Fruit fly (Drosophila melanogaster) whole organism, embryonic: ENCODE data around the gene Sfp33A3.
A peak's percentile ranks its signal among the peaks of the same experiment; 100 is the strongest.

Experiments
- BtbVII ChIP-seq: fragments of 200-800 bp; sonication (Bioruptor generic); optimal IDR thresholded peaks from 3 replicates; lab custom pipeline; 2017; ENCODE audit warnings: missing biosample characterization, mild to moderate bottlenecking, missing genetic modification characterization
- C15 ChIP-seq: fragments of 200-800 bp; sonication (Bioruptor generic); IDR thresholded peaks from 3 replicates; pipeline ENCODE4 v1.3.6; 2022; ENCODE audit warnings: missing biosample characterization, missing genetic modification characterization
- CG10321 ChIP-seq: fragments of 200-800 bp; sonication (Bioruptor generic); IDR thresholded peaks from 2 replicates; pipeline ENCODE4 v1.3.6; 2022; ENCODE audit warnings: missing biosample characterization, missing genetic modification characterization
- CG10431 ChIP-seq: fragments of 200-800 bp; sonication (Bioruptor generic); optimal IDR thresholded peaks from 3 replicates; lab custom pipeline; 2018; ENCODE audit warnings: missing biosample characterization, mild to moderate bottlenecking, missing genetic modification characterization
- CG10959 ChIP-seq: fragments of 200-800 bp; sonication (Bioruptor generic); IDR thresholded peaks from 2 replicates; pipeline ENCODE4 v1.3.6; 2022; ENCODE audit warnings: missing biosample characterization, missing genetic modification characterization
- CG13424 ChIP-seq: fragments of 200-800 bp; sonication (Bioruptor generic); optimal IDR thresholded peaks from 2 replicates; lab custom pipeline; 2019; ENCODE audit warnings: missing biosample characterization, mild to moderate bottlenecking, missing genetic modification characterization, moderate library complexity
- CG14860 ChIP-seq: fragments of 200-800 bp; sonication (Bioruptor generic); IDR thresholded peaks from 3 replicates; pipeline ENCODE4 v1.3.6; 2022; ENCODE audit warnings: missing biosample characterization, missing genetic modification characterization; ENCODE audit not compliant: partially characterized antibody
- CG1529 ChIP-seq: fragments of 200-800 bp; sonication (Bioruptor generic); optimal IDR thresholded peaks from 3 replicates; lab custom pipeline; 2018; ENCODE audit warnings: missing biosample characterization, missing genetic modification characterization
- CG15479 ChIP-seq: fragments of 200-800 bp; sonication (Bioruptor generic); optimal IDR thresholded peaks from 3 replicates; lab custom pipeline; 2019; ENCODE audit warnings: missing biosample characterization, mild to moderate bottlenecking, missing genetic modification characterization, moderate library complexity
- CG1602 ChIP-seq: fragments of 200-800 bp; sonication (Bioruptor generic); optimal IDR thresholded peaks from 3 replicates; lab custom pipeline; 2016; ENCODE audit warnings: missing biosample characterization, missing genetic modification characterization
- CG17186 ChIP-seq: fragments of 200-800 bp; sonication (Bioruptor generic); optimal IDR thresholded peaks from 3 replicates; lab custom pipeline; 2017; ENCODE audit warnings: missing biosample characterization, missing genetic modification reagents, missing genetic modification characterization
- CG17802 ChIP-seq: fragments of 200-800 bp; sonication (Bioruptor generic); optimal IDR thresholded peaks from 2 replicates; lab custom pipeline; 2018; ENCODE audit warnings: missing biosample characterization, mild to moderate bottlenecking, missing genetic modification characterization, moderate library complexity
- CG2120 ChIP-seq: fragments of 200-800 bp; sonication (Bioruptor generic); optimal IDR thresholded peaks from 3 replicates; lab custom pipeline; 2016; ENCODE audit warnings: missing biosample characterization, missing genetic modification characterization
- CG33557 ChIP-seq: fragments of 200-800 bp; sonication (Bioruptor generic); optimal IDR thresholded peaks from 2 replicates; lab custom pipeline; 2019; ENCODE audit warnings: missing biosample characterization, mild to moderate bottlenecking, missing genetic modification characterization, moderate library complexity
- CG34422 ChIP-seq: fragments of 200-800 bp; sonication (Bioruptor generic); IDR thresholded peaks from 3 replicates; pipeline ENCODE4 v1.3.6; 2022; ENCODE audit warnings: missing biosample characterization, missing genetic modification characterization
- CG4328 ChIP-seq: fragments of 200-800 bp; sonication (Bioruptor generic); optimal IDR thresholded peaks from 3 replicates; lab custom pipeline; 2017; ENCODE audit warnings: missing biosample characterization, missing genetic modification reagents, missing genetic modification characterization
- CG4730 ChIP-seq: fragments of 200-800 bp; sonication (Bioruptor generic); IDR thresholded peaks from 2 replicates; pipeline ENCODE4 v1.3.6; 2022; ENCODE audit warnings: missing biosample characterization, missing genetic modification characterization
- CG6175 ChIP-seq: fragments of 200-800 bp; sonication (Bioruptor generic); IDR thresholded peaks from 3 replicates; pipeline ENCODE4 v1.3.6; 2022; ENCODE audit warnings: missing biosample characterization, missing genetic modification characterization
- CG7987 ChIP-seq: fragments of 200-800 bp; sonication (Bioruptor generic); optimal IDR thresholded peaks from 2 replicates; lab custom pipeline; 2018; ENCODE audit warnings: missing biosample characterization, mild to moderate bottlenecking, missing genetic modification characterization, moderate library complexity
- CG8388 ChIP-seq: fragments of 200-800 bp; sonication (Bioruptor generic); optimal IDR thresholded peaks from 2 replicates; lab custom pipeline; 2019; ENCODE audit warnings: missing biosample characterization, mild to moderate bottlenecking, missing genetic modification characterization, moderate library complexity
- CTCF ChIP-seq: fragments of 200-800 bp; sonication (Bioruptor generic); optimal IDR thresholded peaks from 2 replicates; lab custom pipeline; 2017; ENCODE audit warnings: missing biosample characterization, mild to moderate bottlenecking, missing genetic modification characterization, moderate library complexity
- CoRest ChIP-seq: fragments of 200-800 bp; sonication (Bioruptor generic); optimal IDR thresholded peaks from 3 replicates; lab custom pipeline; 2018; ENCODE audit warnings: missing biosample characterization, mild to moderate bottlenecking, missing genetic modification characterization, moderate library complexity
- Dbx ChIP-seq: fragments of 200-800 bp; sonication (Bioruptor generic); IDR thresholded peaks from 3 replicates; pipeline ENCODE4 v1.3.6; 2022; ENCODE audit warnings: missing biosample characterization, missing genetic modification characterization
- Doc3 ChIP-seq: fragments of 200-800 bp; sonication (Bioruptor generic); IDR thresholded peaks from 3 replicates; pipeline ENCODE4 v1.3.6; 2022; ENCODE audit warnings: missing biosample characterization, missing genetic modification characterization; ENCODE audit not compliant: partially characterized antibody
- Ets65A ChIP-seq: fragments of 200-800 bp; sonication (Bioruptor generic); peaks from one replicate; lab custom pipeline; 2016; ENCODE audit warnings: missing biosample characterization, missing genetic modification characterization
- Hmr ChIP-seq: fragments of 200-800 bp; sonication (Bioruptor generic); optimal IDR thresholded peaks from 3 replicates; lab custom pipeline; 2017; ENCODE audit warnings: mild to moderate bottlenecking, missing biosample characterization, missing genetic modification reagents, missing genetic modification characterization
- Kr ChIP-seq: fragments of 200-800 bp; sonication (Bioruptor generic); optimal IDR thresholded peaks from 2 replicates; lab custom pipeline; 2017; ENCODE audit warnings: missing biosample characterization, mild to moderate bottlenecking, missing genetic modification characterization
- NC2β ChIP-seq: fragments of 200-800 bp; sonication (Bioruptor generic); optimal IDR thresholded peaks from 2 replicates; lab custom pipeline; 2016; ENCODE audit warnings: missing biosample characterization, missing genetic modification characterization
- Ptx1 ChIP-seq: fragments of 200-800 bp; sonication (Bioruptor generic); IDR thresholded peaks from 2 replicates; pipeline ENCODE4 v1.3.6; 2022; ENCODE audit warnings: missing biosample characterization, missing genetic modification characterization
- Scr ChIP-seq: fragments of 200-800 bp; sonication (Bioruptor generic); IDR thresholded peaks from 2 replicates; pipeline ENCODE4 v1.3.6; 2022; ENCODE audit warnings: missing biosample characterization, missing genetic modification characterization; ENCODE audit not compliant: partially characterized antibody
- Sin3A ChIP-seq: fragments of >200 bp; optimal IDR thresholded peaks from 2 replicates; lab custom pipeline; 2018
- bsh ChIP-seq, 2 experiments: fragments of 200-800 bp; sonication (Bioruptor generic); optimal IDR thresholded peaks; 2 replicates each; lab custom pipeline; 2017 to 2018; ENCODE audit warnings: mild to moderate bottlenecking in 2 of 2, missing biosample characterization in 2 of 2, missing genetic modification characterization in 2 of 2, moderate library complexity in 1 of 2
- cato ChIP-seq: fragments of 200-800 bp; sonication (Bioruptor generic); optimal IDR thresholded peaks from 2 replicates; lab custom pipeline; 2016; ENCODE audit warnings: missing biosample characterization, missing genetic modification characterization, borderline replicate concordance
- caup ChIP-seq: fragments of 200-800 bp; sonication (Bioruptor generic); optimal IDR thresholded peaks from 3 replicates; lab custom pipeline; 2017; ENCODE audit warnings: missing biosample characterization, mild to moderate bottlenecking, missing genetic modification characterization, moderate library complexity; ENCODE audit not compliant: severe bottlenecking
- chif ChIP-seq, 2 experiments: fragments of 200-800 bp; sonication (Bioruptor generic); optimal IDR thresholded peaks; 3 replicates each; lab custom pipeline; 2016; ENCODE audit warnings: missing biosample characterization in 2 of 2, missing genetic modification characterization in 2 of 2
- ci ChIP-seq: fragments of 200-800 bp; sonication (Bioruptor generic); IDR thresholded peaks from 3 replicates; pipeline ENCODE4 v1.3.6; 2022; ENCODE audit warnings: missing biosample characterization, missing genetic modification characterization
- crc ChIP-seq: fragments of 200-800 bp; sonication (Bioruptor generic); optimal IDR thresholded peaks from 2 replicates; lab custom pipeline; 2016; ENCODE audit warnings: missing biosample characterization, missing genetic modification characterization
- crp ChIP-seq, 2 experiments: fragments of 200-800 bp; sonication (Bioruptor generic); optimal IDR thresholded peaks; 2 replicates in 1 of 2; 3 replicates in 1 of 2; lab custom pipeline; 2017; ENCODE audit warnings: missing biosample characterization in 2 of 2, missing genetic modification characterization in 2 of 2, mild to moderate bottlenecking in 1 of 2, moderate library complexity in 1 of 2
- gce ChIP-seq: fragments of 200-800 bp; sonication (Bioruptor generic); IDR thresholded peaks from 3 replicates; pipeline ENCODE4 v1.3.6; 2022; ENCODE audit warnings: missing biosample characterization, missing genetic modification characterization
- gro ChIP-seq: fragments of 200-800 bp; sonication (Bioruptor generic); optimal IDR thresholded peaks from 2 replicates; lab custom pipeline; 2016; ENCODE audit warnings: missing biosample characterization, missing genetic modification characterization
- hbn ChIP-seq: fragments of 200-800 bp; sonication (Bioruptor generic); IDR thresholded peaks from 2 replicates; pipeline ENCODE4 v1.3.6; 2022; ENCODE audit warnings: missing biosample characterization, missing genetic modification characterization; ENCODE audit not compliant: partially characterized antibody
- knrl ChIP-seq: fragments of 200-800 bp; sonication (Bioruptor generic); IDR thresholded peaks from 3 replicates; pipeline ENCODE4 v1.3.6; 2022; ENCODE audit warnings: missing biosample characterization, missing genetic modification characterization; ENCODE audit not compliant: partially characterized antibody
- luna ChIP-seq: fragments of 200-800 bp; sonication (Bioruptor generic); optimal IDR thresholded peaks from 2 replicates; lab custom pipeline; 2016; ENCODE audit warnings: missing biosample characterization, missing genetic modification characterization
- mirr ChIP-seq: fragments of 200-800 bp; sonication (Bioruptor generic); optimal IDR thresholded peaks from 3 replicates; lab custom pipeline; 2018; ENCODE audit warnings: missing biosample characterization, mild to moderate bottlenecking, missing genetic modification characterization
- pum ChIP-seq: fragments of 200-800 bp; sonication (Bioruptor generic); optimal IDR thresholded peaks from 2 replicates; lab custom pipeline; 2016; ENCODE audit warnings: missing biosample characterization, missing genetic modification characterization
- ro ChIP-seq: fragments of 200-800 bp; sonication (Bioruptor generic); IDR thresholded peaks from 2 replicates; pipeline ENCODE4 v1.3.6; 2022; ENCODE audit warnings: missing biosample characterization, missing genetic modification characterization
- sens-2 ChIP-seq: fragments of 200-800 bp; sonication (Bioruptor generic); IDR thresholded peaks from 2 replicates; pipeline ENCODE4 v1.3.6; 2022; ENCODE audit warnings: missing biosample characterization, missing genetic modification characterization
- slou ChIP-seq: fragments of 200-800 bp; sonication (Bioruptor generic); optimal IDR thresholded peaks from 3 replicates; lab custom pipeline; 2016; ENCODE audit warnings: missing biosample characterization, missing genetic modification characterization
- tin ChIP-seq: fragments of 200-800 bp; sonication (Bioruptor generic); optimal IDR thresholded peaks from 3 replicates; lab custom pipeline; 2016; ENCODE audit warnings: missing biosample characterization, missing genetic modification characterization
- trem ChIP-seq: fragments of 200-800 bp; optimal IDR thresholded peaks from 3 replicates; lab custom pipeline; 2019; ENCODE audit warnings: missing biosample characterization, mild to moderate bottlenecking, missing genetic modification characterization, moderate library complexity
- twi ChIP-seq: fragments of 200-800 bp; optimal IDR thresholded peaks from 2 replicates; lab custom pipeline; 2019; ENCODE audit warnings: missing biosample characterization, mild to moderate bottlenecking, missing genetic modification characterization, moderate library complexity

Gene Sfp33A3

dm6 chr2L:11845159-11845788, 5.6 kb downstream of the Sfp33A3 start:
- no peak for TF ChIP-seq crp (GFP tag; optimal IDR thresholded peaks at IDR 0.05; lab: Kevin White, UChicago)
- no peak for TF ChIP-seq gro
- TF ChIP-seq Kr (GFP tag; lab: Kevin White, UChicago) = no peak
- TF ChIP-seq CTCF (GFP tag; lab: Kevin White, UChicago) = no peak
- TF ChIP-seq gce (GFP tag; lab: Robert Waterston, UW) = no peak
- no peak for TF ChIP-seq CG10959 (GFP tag; lab: Robert Waterston, UW)
- no peak for TF ChIP-seq C15 (GFP tag; lab: Robert Waterston, UW)
- 0 out of 3 replicates have a peak, but pooled peaks have one; percentile 7 for TF ChIP-seq ci (GFP tag; lab: Robert Waterston, UW)
- TF ChIP-seq luna (GFP tag; lab: Kevin White, UChicago) = no peak
- no peak for TF ChIP-seq CG10321 (GFP tag; lab: Robert Waterston, UW)
- no peak for TF ChIP-seq trem (tag; lab: Kevin White, UChicago)
- TF ChIP-seq CG4328 (GFP tag; lab: Kevin White, UChicago) = no peak
- TF ChIP-seq CG10431 (GFP tag; lab: Kevin White, UChicago) = no peak
- no peak for TF ChIP-seq CG1529
- no peak for TF ChIP-seq ro (GFP tag; lab: Robert Waterston, UW)
- TF ChIP-seq Scr = no peak
- no peak for TF ChIP-seq slou
- TF ChIP-seq CG6175 = no peak
- peak; percentile 92 for TF ChIP-seq mirr (GFP tag; lab: Kevin White, UChicago)
- TF ChIP-seq Hmr (GFP tag; lab: Kevin White, UChicago) = peak; percentile 41
- peak; percentile 1 for TF ChIP-seq CG2120 (GFP tag; lab: Kevin White, UChicago)
- TF ChIP-seq CG33557 (GFP tag; lab: Kevin White, UChicago) = no peak
- TF ChIP-seq NC2β (GFP tag; lab: Kevin White, UChicago) = no peak
- TF ChIP-seq CG15479 (GFP tag; lab: Kevin White, UChicago) = no peak
- no peak for TF ChIP-seq Sin3A (lab: Kevin White, UChicago)
- TF ChIP-seq CG1602 (GFP tag; lab: Kevin White, UChicago) = no peak
- no peak for TF ChIP-seq tin (GFP tag; lab: Kevin White, UChicago)
- TF ChIP-seq caup = peak; percentile 38
- TF ChIP-seq hbn (GFP tag; lab: Robert Waterston, UW) = no peak
- TF ChIP-seq sens-2 (GFP tag; lab: Robert Waterston, UW) = no peak
- TF ChIP-seq Dbx (GFP tag; lab: Robert Waterston, UW) = no peak
- TF ChIP-seq pum (GFP tag; lab: Kevin White, UChicago) = no peak
- TF ChIP-seq CG8388 (GFP tag; lab: Kevin White, UChicago) = no peak
- TF ChIP-seq CG4730 (GFP tag; lab: Robert Waterston, UW) = no peak
- no peak for TF ChIP-seq CG14860 (GFP tag; lab: Robert Waterston, UW)
- TF ChIP-seq Doc3 = no peak
- TF ChIP-seq CG17186 (GFP tag; lab: Kevin White, UChicago) = no peak
- TF ChIP-seq twi (tag; lab: Kevin White, UChicago) = no peak
- no peak for TF ChIP-seq CG13424 (tag; lab: Kevin White, UChicago)
- peak; percentile 33 for TF ChIP-seq CG7987
- TF ChIP-seq CoRest (tag; lab: Kevin White, UChicago) = no peak
- TF ChIP-seq Ets65A (GFP tag; lab: Kevin White, UChicago) = no peak
- TF ChIP-seq crc (GFP tag; lab: Kevin White, UChicago) = no peak
- TF ChIP-seq Ptx1 (GFP tag; lab: Robert Waterston, UW) = 0 out of 2 replicates have a peak, but pooled peaks have one; percentile 13
- TF ChIP-seq CG34422 (GFP tag; lab: Robert Waterston, UW) = no peak
- no peak for TF ChIP-seq knrl (GFP tag; lab: Robert Waterston, UW)
- TF ChIP-seq cato (GFP tag; lab: Kevin White, UChicago) = no peak
- TF ChIP-seq chif (GFP tag; optimal IDR thresholded peaks at IDR 0.05; lab: Kevin White, UChicago) = no peak
- TF ChIP-seq CG17802 (tag; lab: Kevin White, UChicago) = no peak
- no peak for TF ChIP-seq BtbVII (GFP tag; lab: Kevin White, UChicago)
- TF ChIP-seq bsh (GFP tag; optimal IDR thresholded peaks at IDR 0.05; lab: Kevin White, UChicago) = no peak
